Worm (Caenorhabditis elegans): ENCODE results near the gene F38B6.6.

Gene F38B6.6

DNA sequence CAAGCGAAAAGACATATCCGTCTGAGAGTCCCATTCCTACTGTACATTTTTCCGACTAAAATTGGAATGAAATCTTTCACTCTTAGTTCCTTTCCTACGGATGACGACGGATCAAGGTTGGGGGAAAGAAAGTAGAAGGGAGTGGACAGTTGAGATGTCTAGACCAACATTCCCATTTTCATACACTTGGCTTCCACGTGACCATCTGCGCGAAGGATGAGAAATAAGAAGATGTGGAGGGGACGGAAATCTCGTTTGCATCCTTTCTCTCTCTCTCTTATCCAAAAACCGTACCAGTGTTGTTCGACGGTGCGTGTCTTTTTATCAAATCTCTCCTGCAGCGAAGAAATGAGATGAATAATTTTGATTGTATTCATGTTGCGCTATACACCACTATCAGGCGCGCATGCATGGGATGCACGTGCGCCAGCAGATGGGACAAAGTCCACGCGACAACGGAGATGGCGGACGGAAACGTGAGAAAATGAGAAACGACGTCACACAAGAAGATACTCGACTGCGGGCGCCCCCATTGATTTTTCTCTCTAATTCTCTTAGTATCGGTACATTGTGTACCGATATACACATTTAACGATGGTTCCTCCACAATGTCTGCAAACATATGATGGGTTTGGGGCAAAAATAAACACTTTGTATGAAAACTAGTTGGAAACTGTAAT is 47.6 kb upstream of the F38B6.6 start (continued):
- TF ChIP-seq attf-4 (tag; optimal IDR thresholded peaks at IDR 0.05): no peak
- peak; percentile 91 for TF ChIP-seq lin-1 (GFP tag; IDR thresholded peaks at IDR 0.05)
- TF ChIP-seq ZK546.5 (tag; optimal IDR thresholded peaks at IDR 0.05): no peak
- peak; percentile 45 for TF ChIP-seq zfp-2 (tag; optimal IDR thresholded peaks at IDR 0.05)
- peak; percentile 95 for TF ChIP-seq gei-8 (GFP tag; optimal IDR thresholded peaks at IDR 0.05)
- no peak for TF ChIP-seq madf-5 (GFP tag; IDR thresholded peaks at IDR 0.05)
- no peak for TF ChIP-seq daf-19 (GFP tag; conservative IDR thresholded peaks at IDR 0.05)
- TF ChIP-seq egl-27 (tag; optimal IDR thresholded peaks at IDR 0.05): peak; percentile 47
- peak; percentile 91 for TF ChIP-seq cey-2 (tag; optimal IDR thresholded peaks at IDR 0.05; ENCODE audit: borderline replicate concordance, insufficient read depth)
- TF ChIP-seq ZK337.2 (GFP tag; IDR thresholded peaks at IDR 0.05): no peak
- peak; percentile 13 for TF ChIP-seq pqm-1 (tag; optimal IDR thresholded peaks at IDR 0.05)
- peak; percentile 100 for TF ChIP-seq aha-1 (tag)
- TF ChIP-seq unc-130 (GFP tag; optimal IDR thresholded peaks at IDR 0.05): no peak
- TF ChIP-seq fos-1 (tag; optimal IDR thresholded peaks at IDR 0.05): no peak
- peak; percentile 92 for TF ChIP-seq ctbp-1 (GFP tag; IDR thresholded peaks at IDR 0.05)
- TF ChIP-seq T20F7.1 (GFP tag; optimal IDR thresholded peaks at IDR 0.05): peak; percentile 65
- peak; percentile 89 for TF ChIP-seq nhr-11 (tag; optimal IDR thresholded peaks at IDR 0.05)
- no peak for TF ChIP-seq zip-11 (GFP tag; IDR thresholded peaks at IDR 0.05)
- TF ChIP-seq mdl-1 (tag; optimal IDR thresholded peaks at IDR 0.05): peak; percentile 100
- no peak for TF ChIP-seq F26F4.8 (GFP tag; conservative IDR thresholded peaks at IDR 0.05)
- peak; percentile 62 for TF ChIP-seq lin-13 (GFP tag; optimal IDR thresholded peaks at IDR 0.05)
- peak; percentile 61 for TF ChIP-seq F37D6.2 (tag; optimal IDR thresholded peaks at IDR 0.05)
- no peak for TF ChIP-seq ceh-62 (tag; optimal IDR thresholded peaks at IDR 0.05)
- peak; percentile 97 for TF ChIP-seq mxl-3 (GFP tag; optimal IDR thresholded peaks at IDR 0.05)
- TF ChIP-seq nhr-237 (tag; optimal IDR thresholded peaks at IDR 0.05): no peak
- TF ChIP-seq duxl-1 (tag; optimal IDR thresholded peaks at IDR 0.05; ENCODE audit: poor library complexity): no peak
- TF ChIP-seq ama-1 (optimal IDR thresholded peaks at IDR 0.05): no peak
- peak; percentile 85 for TF ChIP-seq spr-1 (tag; optimal IDR thresholded peaks at IDR 0.05)
- peak; percentile 89 for TF ChIP-seq ceh-20 (GFP tag; IDR thresholded peaks at IDR 0.05)
- peak; percentile 95 for TF ChIP-seq nhr-102 (tag; optimal IDR thresholded peaks at IDR 0.05)
- TF ChIP-seq ceh-44 (GFP tag; IDR thresholded peaks at IDR 0.05): no peak
- peak; percentile 94 for TF ChIP-seq nhr-28 (tag; optimal IDR thresholded peaks at IDR 0.05)
- no peak for TF ChIP-seq ztf-7 (tag; optimal IDR thresholded peaks at IDR 0.05)
- TF ChIP-seq sdz-12 (GFP tag; optimal IDR thresholded peaks at IDR 0.05): no peak
- no peak for TF ChIP-seq ces-1 (GFP tag; optimal IDR thresholded peaks at IDR 0.05)
- TF ChIP-seq lsy-2 (tag; optimal IDR thresholded peaks at IDR 0.05): peak; percentile 73 to 86
- peak; percentile 55; the same call in 1 of the 2 replicates for TF ChIP-seq nhr-42 (GFP tag; IDR thresholded peaks at IDR 0.05)
- TF ChIP-seq snpc-1.2 (GFP tag; IDR thresholded peaks at IDR 0.05): no peak
- peak; percentile 99 for TF ChIP-seq nhr-48 (tag; optimal IDR thresholded peaks at IDR 0.05)
- TF ChIP-seq aly-2 (tag; optimal IDR thresholded peaks at IDR 0.05): no peak
- no peak for TF ChIP-seq R02D3.7 (tag; optimal IDR thresholded peaks at IDR 0.05)
- peak; percentile 98 for TF ChIP-seq mxl-2 (GFP tag; conservative IDR thresholded peaks at IDR 0.05)
- no peak for TF ChIP-seq lin-39 (tag; optimal IDR thresholded peaks at IDR 0.05)
- TF ChIP-seq daf-8 (GFP tag; IDR thresholded peaks at IDR 0.05): no peak
- TF ChIP-seq F10B5.3 (tag; optimal IDR thresholded peaks at IDR 0.05): no peak
- TF ChIP-seq lin-15B (tag; optimal IDR thresholded peaks at IDR 0.05): no peak
- no peak for TF ChIP-seq Y5F2A.4 (GFP tag; optimal IDR thresholded peaks at IDR 0.05)
- TF ChIP-seq mep-1 (tag; optimal IDR thresholded peaks at IDR 0.05): peak; percentile 92
- TF ChIP-seq ceh-82 (tag; optimal IDR thresholded peaks at IDR 0.05): no peak
- no peak for TF ChIP-seq snpc-4 (tag; optimal IDR thresholded peaks at IDR 0.05)
- TF ChIP-seq saeg-2 (GFP tag; IDR thresholded peaks at IDR 0.05): peak; percentile 84; the same call in 1 of the 2 replicates
- TF ChIP-seq tra-1 (GFP tag; IDR thresholded peaks at IDR 0.05): peak; percentile 93

Data from whole organism, L4 larva.